Worm (Caenorhabditis elegans) whole organism, dauer: ENCODE results near the gene F38A5.22.

Experiments
- unc-62 ChIP-seq: sonication (generic microtip); optimal IDR thresholded peaks from 2 replicates; lab custom pipeline; 2017; ENCODE audit warnings: missing biosample characterization, missing genetic modification reagents, missing genetic modification characterization

F38A5.22 gene

ce11 chrIV:6574343-6574742 lies 21.4 kb downstream of the F38A5.22 start:
- no peak for TF ChIP-seq unc-62

- TF ChIP-seq unc-62 = no peak
Measured at ce11 chrIV:6572655-6573054, 23.1 kb downstream of the F38A5.22 start.

DNA sequence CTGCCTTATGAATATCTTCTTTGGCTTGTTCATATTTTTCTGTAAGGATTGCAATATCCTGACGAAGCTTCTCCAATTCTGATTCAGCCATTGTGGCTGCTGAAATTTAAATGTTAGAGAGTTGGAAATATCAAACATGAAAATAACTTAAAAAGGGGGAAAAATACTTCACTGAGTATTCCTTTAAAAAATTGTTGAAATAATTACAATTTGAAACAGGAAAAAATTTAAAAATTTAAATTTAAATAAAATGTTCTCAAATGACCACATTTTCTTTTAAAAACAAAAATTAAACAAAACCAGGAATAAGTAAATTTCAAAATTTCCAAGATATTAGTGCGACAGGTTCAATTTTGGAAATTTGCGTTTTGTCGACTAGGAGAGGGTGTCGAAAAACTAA lies 23.5 kb downstream of the F38A5.22 start, which contains the start of gene bicd-1:
Gene bicd-1, minus strand, starts transcription at position 101 of the 400 bp plus-strand sequence.
- no peak for TF ChIP-seq unc-62

ce11 chrIV:6565605-6566004 lies 30.1 kb downstream of the F38A5.22 start:
- no peak for TF ChIP-seq unc-62

DNA sequence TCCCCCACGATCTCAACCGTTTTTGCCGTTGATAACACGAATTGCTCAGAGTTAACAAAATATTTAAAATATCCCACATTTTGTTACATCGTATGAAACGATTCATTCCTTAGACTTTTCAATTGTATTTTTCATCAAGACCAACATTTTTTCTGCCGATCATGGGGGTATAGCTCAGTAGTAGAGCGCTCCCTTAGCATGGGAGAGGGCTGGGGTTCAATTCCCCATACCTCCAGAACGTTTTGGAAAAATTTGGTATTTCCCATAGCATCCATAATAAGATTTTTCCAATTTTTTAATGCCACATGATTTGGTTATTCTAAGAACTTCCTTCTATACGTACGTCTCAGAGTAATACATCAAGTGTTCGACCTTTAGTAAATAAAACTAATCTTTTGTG lies 33.7 kb downstream of the F38A5.22 start:
- TF ChIP-seq unc-62 = no peak

ce11 chrIV:6560434-6560833 lies 35.3 kb downstream of the F38A5.22 start, which contains the start of gene best-9:
TSS of gene best-9 (plus strand) at chrIV:6560734.
- no peak for TF ChIP-seq unc-62

ce11 chrIV:6556624-6557368 lies 38.9 kb downstream of the F38A5.22 start, which contains the start of gene try-3:
TSS of gene try-3 (plus strand) at chrIV:6557155.
- TF ChIP-seq unc-62 = no peak

DNA sequence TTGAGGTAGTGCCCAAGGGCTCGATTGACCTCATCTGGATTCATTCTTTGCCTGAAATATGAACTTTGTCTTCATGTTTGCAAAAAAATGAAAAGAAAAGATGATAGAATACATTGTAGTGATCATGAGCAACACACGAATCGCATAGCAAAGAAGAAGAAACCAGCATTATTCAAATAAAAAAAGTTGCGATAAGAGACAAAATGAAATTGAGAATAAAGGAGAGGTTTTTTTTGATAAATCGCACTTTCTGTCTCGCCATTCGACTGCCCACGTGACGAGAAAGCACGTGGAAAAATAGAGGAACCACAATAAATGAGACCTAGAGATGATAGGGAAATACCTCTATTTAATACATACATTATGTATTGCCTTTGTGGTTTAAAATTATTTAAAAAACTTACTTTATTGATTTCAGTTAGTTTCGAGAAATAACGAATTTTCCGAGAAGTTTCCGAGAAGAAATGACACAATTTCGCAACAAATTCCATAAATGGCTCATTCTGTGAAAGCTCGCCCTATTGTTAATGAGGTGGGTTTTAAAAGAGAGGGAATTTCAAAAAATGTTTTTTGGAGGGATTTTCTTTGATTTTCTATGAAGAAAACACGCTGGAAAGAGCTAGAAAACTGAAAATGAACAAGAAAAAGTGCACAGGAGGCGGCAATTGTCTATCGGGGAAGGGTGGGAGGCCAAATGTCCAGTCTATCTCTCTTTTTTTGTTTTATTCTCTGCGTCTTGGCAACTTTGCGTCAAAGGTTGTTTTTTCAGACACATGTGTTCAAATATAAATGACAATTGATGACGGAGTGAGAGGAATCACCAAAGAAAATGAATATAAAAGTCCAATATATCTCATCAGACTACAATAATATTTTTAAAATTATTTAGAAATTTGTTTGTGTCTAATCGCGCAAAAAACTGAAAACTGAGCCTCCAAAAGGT lies 40.1 kb downstream of the F38A5.22 start, which contains the start of gene paqr-1:
Gene paqr-1, minus strand, starts transcription at position 51 of the 943 bp plus-strand sequence.
- no peak for TF ChIP-seq unc-62

DNA sequence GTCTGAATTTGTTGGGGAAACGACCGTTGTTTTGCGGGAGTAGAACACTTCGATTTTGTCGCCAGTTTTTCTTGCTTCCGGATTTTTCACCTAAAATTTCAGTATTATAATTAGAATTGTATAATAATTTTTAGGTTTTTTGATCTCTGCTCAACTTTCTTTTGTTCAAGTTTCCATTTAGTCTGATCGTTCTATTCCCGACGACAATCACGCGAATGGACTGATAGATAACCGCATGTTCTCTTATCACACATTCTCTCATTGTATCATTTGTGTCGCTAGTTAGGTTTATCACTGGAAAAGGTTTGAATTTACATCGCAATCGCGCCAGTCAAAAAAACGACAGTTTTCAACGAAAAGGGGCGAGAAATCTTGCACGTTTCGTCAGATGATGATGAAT lies 40.9 kb downstream of the F38A5.22 start:
- TF ChIP-seq unc-62 = no peak

ce11 chrIV:6552036-6552435 lies 43.7 kb downstream of the F38A5.22 start:
- no peak for TF ChIP-seq unc-62

ce11 chrIV:6548609-6549008 lies 47.1 kb downstream of the F38A5.22 start, which contains the start of gene fan-1:
TSS of gene fan-1 (plus strand) at chrIV:6548686.
- TF ChIP-seq unc-62 = no peak

ce11 chrIV:6547397-6547796 lies 48.3 kb downstream of the F38A5.22 start:
- no peak for TF ChIP-seq unc-62
